Fruit fly (Drosophila melanogaster) whole organism, prepupa: Measurements from ENCODE around the gene CG13360.

Experiments
- Blimp-1 ChIP-seq: fragments of 200-800 bp; sonication (Bioruptor generic); optimal IDR thresholded peaks from 3 replicates; lab custom pipeline; 2017; ENCODE audit warnings: missing biosample characterization, missing genetic modification characterization, mild to moderate bottlenecking, moderate library complexity, missing genetic modification reagents
- CG10669 ChIP-seq: fragments of 200-800 bp; sonication (Bioruptor generic); optimal IDR thresholded peaks from 3 replicates; lab custom pipeline; 2018; ENCODE audit warnings: missing biosample characterization, mild to moderate bottlenecking, missing genetic modification characterization, moderate library complexity
- CG11294 ChIP-seq: fragments of 200-800 bp; sonication (Bioruptor generic); IDR thresholded peaks from 2 replicates; pipeline ENCODE4 v1.3.6; 2022; ENCODE audit warnings: missing biosample characterization, missing genetic modification characterization
- CG11762 ChIP-seq: fragments of 200-800 bp; sonication (Bioruptor generic); optimal IDR thresholded peaks from 3 replicates; lab custom pipeline; 2016; ENCODE audit warnings: missing biosample characterization, missing genetic modification characterization; ENCODE audit not compliant: insufficient read depth
- CG11902 ChIP-seq: fragments of 200-800 bp; sonication (Bioruptor generic); optimal IDR thresholded peaks from 3 replicates; lab custom pipeline; 2016; ENCODE audit warnings: missing biosample characterization, missing genetic modification characterization
- CG15336 ChIP-seq: fragments of 200-800 bp; sonication (Bioruptor generic); IDR thresholded peaks from 2 replicates; pipeline ENCODE4 v1.3.6; 2022; ENCODE audit warnings: missing biosample characterization, missing genetic modification characterization
- CG1621 ChIP-seq: fragments of 200-800 bp; sonication (Bioruptor generic); optimal IDR thresholded peaks from 3 replicates; lab custom pipeline; 2018; ENCODE audit warnings: missing biosample characterization, mild to moderate bottlenecking, missing genetic modification characterization
- CG16779 ChIP-seq: fragments of 200-800 bp; sonication (Bioruptor generic); optimal IDR thresholded peaks from 3 replicates; lab custom pipeline; 2017; ENCODE audit warnings: missing biosample characterization, mild to moderate bottlenecking, missing genetic modification characterization
- CG3032 ChIP-seq: fragments of 200-800 bp; optimal IDR thresholded peaks from 2 replicates; lab custom pipeline; 2019; ENCODE audit warnings: missing biosample characterization, mild to moderate bottlenecking, missing genetic modification characterization, moderate library complexity
- CG31627 ChIP-seq: fragments of 200-800 bp; sonication (Bioruptor generic); optimal IDR thresholded peaks from 3 replicates; lab custom pipeline; 2016; ENCODE audit warnings: missing biosample characterization, missing genetic modification characterization
- CG3919 ChIP-seq: fragments of 200-800 bp; sonication (Bioruptor generic); optimal IDR thresholded peaks from 3 replicates; lab custom pipeline; 2016; ENCODE audit warnings: missing biosample characterization, missing genetic modification characterization
- CG4318 ChIP-seq: fragments of 200-800 bp; sonication (Bioruptor generic); optimal IDR thresholded peaks from 3 replicates; lab custom pipeline; 2017; ENCODE audit warnings: missing biosample characterization, mild to moderate bottlenecking, missing genetic modification characterization
- CG6163 ChIP-seq: fragments of 200-800 bp; sonication (Bioruptor generic); IDR thresholded peaks from 3 replicates; pipeline ENCODE4 v1.3.6; 2022; ENCODE audit warnings: missing biosample characterization, missing genetic modification characterization
- CG6276 ChIP-seq: fragments of 200-800 bp; sonication (Bioruptor generic); optimal IDR thresholded peaks from 2 replicates; lab custom pipeline; 2017; ENCODE audit warnings: missing biosample characterization, mild to moderate bottlenecking, missing genetic modification characterization
- CG6792 ChIP-seq: fragments of 200-800 bp; sonication (Bioruptor generic); optimal IDR thresholded peaks from 3 replicates; lab custom pipeline; 2016; ENCODE audit warnings: missing biosample characterization, missing genetic modification characterization
- CG6854 ChIP-seq: fragments of 200-800 bp; sonication (Bioruptor generic); optimal IDR thresholded peaks from 2 replicates; lab custom pipeline; 2017; ENCODE audit warnings: missing biosample characterization, mild to moderate bottlenecking, missing genetic modification characterization
- CG8119 ChIP-seq: fragments of 200-800 bp; sonication (Bioruptor generic); IDR thresholded peaks from 3 replicates; pipeline ENCODE4 v1.3.6; 2022; ENCODE audit warnings: missing biosample characterization, missing genetic modification characterization
- CG8319 ChIP-seq: fragments of 200-800 bp; sonication (Bioruptor generic); optimal IDR thresholded peaks from 3 replicates; lab custom pipeline; 2016; ENCODE audit warnings: missing biosample characterization, missing genetic modification characterization
- CG8632 ChIP-seq: fragments of 200-800 bp; sonication (Bioruptor generic); optimal IDR thresholded peaks from 3 replicates; lab custom pipeline; 2016; ENCODE audit warnings: missing biosample characterization, missing genetic modification characterization
- CG9139 ChIP-seq: fragments of 200-800 bp; sonication (Bioruptor generic); optimal IDR thresholded peaks from 3 replicates; lab custom pipeline; 2017; ENCODE audit warnings: missing biosample characterization, mild to moderate bottlenecking, missing genetic modification characterization
- Eip75B ChIP-seq: fragments of 200-800 bp; sonication (Bioruptor generic); optimal IDR thresholded peaks from 3 replicates; lab custom pipeline; 2016; ENCODE audit warnings: missing biosample characterization, missing genetic modification characterization
- Eip78C ChIP-seq: fragments of 200-800 bp; sonication (Bioruptor generic); peaks from one replicate; lab custom pipeline; 2016; ENCODE audit warnings: missing biosample characterization, missing genetic modification characterization
- Eip93F ChIP-seq: fragments of 200-800 bp; sonication (Bioruptor generic); optimal IDR thresholded peaks from 2 replicates; lab custom pipeline; 2016; ENCODE audit warnings: missing biosample characterization, mild to moderate bottlenecking, missing genetic modification characterization
- Ets21C ChIP-seq: fragments of 200-800 bp; sonication (Bioruptor generic); optimal IDR thresholded peaks from 3 replicates; lab custom pipeline; 2016; ENCODE audit warnings: missing biosample characterization, missing genetic modification characterization
- Ets96B ChIP-seq: fragments of 200-800 bp; optimal IDR thresholded peaks from 2 replicates; lab custom pipeline; 2019; ENCODE audit warnings: missing biosample characterization, mild to moderate bottlenecking, missing genetic modification characterization, moderate library complexity
- Gug ChIP-seq: fragments of 200-800 bp; sonication (Bioruptor generic); IDR thresholded peaks from 2 replicates; pipeline ENCODE4 v1.3.6; 2022; ENCODE audit warnings: missing biosample characterization, missing genetic modification characterization
- Hr38 ChIP-seq: sonication (Bioruptor generic); optimal IDR thresholded peaks from 2 replicates; lab custom pipeline; 2016; ENCODE audit warnings: missing biosample characterization, missing genetic modification characterization
- Hr39 ChIP-seq: fragments of 200-800 bp; sonication (Bioruptor generic); optimal IDR thresholded peaks from 2 replicates; lab custom pipeline; 2016; ENCODE audit warnings: missing biosample characterization, missing genetic modification characterization
- Hr4 ChIP-seq: fragments of 200-800 bp; sonication (Bioruptor generic); optimal IDR thresholded peaks from 3 replicates; lab custom pipeline; 2016; ENCODE audit warnings: missing biosample characterization, missing genetic modification characterization
- Lpt ChIP-seq: fragments of 200-800 bp; sonication (Bioruptor generic); optimal IDR thresholded peaks from 3 replicates; lab custom pipeline; 2016; ENCODE audit warnings: missing biosample characterization, missing genetic modification characterization
- Met ChIP-seq: fragments of 200-800 bp; sonication (Bioruptor generic); optimal IDR thresholded peaks from 3 replicates; lab custom pipeline; 2016; ENCODE audit warnings: missing biosample characterization, missing genetic modification characterization
- OdsH ChIP-seq: fragments of 200-800 bp; sonication (Bioruptor generic); optimal IDR thresholded peaks from 3 replicates; lab custom pipeline; 2016; ENCODE audit warnings: missing biosample characterization, missing genetic modification characterization
- Smox ChIP-seq: fragments of 200-800 bp; sonication (Bioruptor generic); optimal IDR thresholded peaks from 3 replicates; lab custom pipeline; 2016; ENCODE audit warnings: missing biosample characterization, missing genetic modification characterization
- Sox102F ChIP-seq: fragments of 200-800 bp; sonication (Bioruptor generic); optimal IDR thresholded peaks from 2 replicates; lab custom pipeline; 2016; ENCODE audit warnings: missing biosample characterization, mild to moderate bottlenecking, missing genetic modification characterization
- Sox14 ChIP-seq: fragments of 200-800 bp; sonication (Bioruptor generic); optimal IDR thresholded peaks from 3 replicates; lab custom pipeline; 2016; ENCODE audit warnings: missing biosample characterization, missing genetic modification characterization
- Sox15 ChIP-seq: fragments of 200-800 bp; sonication (Bioruptor generic); optimal IDR thresholded peaks from 3 replicates; lab custom pipeline; 2016; ENCODE audit warnings: missing biosample characterization, missing genetic modification characterization
- achi ChIP-seq: fragments of 200-800 bp; sonication (Bioruptor generic); optimal IDR thresholded peaks from 3 replicates; lab custom pipeline; 2016; ENCODE audit warnings: missing biosample characterization, missing genetic modification characterization
- acj6 ChIP-seq: fragments of 200-800 bp; sonication (Bioruptor generic); optimal IDR thresholded peaks from 3 replicates; lab custom pipeline; 2016; ENCODE audit warnings: missing biosample characterization, missing genetic modification characterization
- cyc ChIP-seq: fragments of 200-800 bp; sonication (Bioruptor generic); optimal IDR thresholded peaks from 3 replicates; lab custom pipeline; 2016; ENCODE audit warnings: missing biosample characterization, missing genetic modification characterization
- dac ChIP-seq: fragments of 200-800 bp; sonication (Bioruptor generic); optimal IDR thresholded peaks from 2 replicates; lab custom pipeline; 2017; ENCODE audit warnings: missing biosample characterization, mild to moderate bottlenecking, missing genetic modification characterization
- dsx ChIP-seq: fragments of 200-800 bp; optimal IDR thresholded peaks from 3 replicates; lab custom pipeline; 2019; ENCODE audit warnings: missing biosample characterization, mild to moderate bottlenecking, missing genetic modification characterization, moderate library complexity; ENCODE audit not compliant: poor library complexity, severe bottlenecking
- eg ChIP-seq: fragments of 200-800 bp; sonication (Bioruptor generic); IDR thresholded peaks from 3 replicates; pipeline ENCODE4 v1.3.6; 2022; ENCODE audit warnings: missing biosample characterization, missing genetic modification characterization
- fd59A ChIP-seq: fragments of 200-800 bp; sonication (Bioruptor generic); optimal IDR thresholded peaks from 2 replicates; lab custom pipeline; 2017; ENCODE audit warnings: missing biosample characterization, mild to moderate bottlenecking, missing genetic modification characterization, missing genetic modification reagents
- fd85E ChIP-seq: fragments of 200-800 bp; sonication (Bioruptor generic); optimal IDR thresholded peaks from 3 replicates; lab custom pipeline; 2016; ENCODE audit warnings: missing biosample characterization, missing genetic modification characterization
- fkh ChIP-seq: fragments of 200-800 bp; sonication (Bioruptor generic); optimal IDR thresholded peaks from 3 replicates; lab custom pipeline; 2017; ENCODE audit warnings: missing biosample characterization, mild to moderate bottlenecking, missing genetic modification characterization, moderate library complexity
- lz ChIP-seq: fragments of 200-800 bp; sonication (Bioruptor generic); optimal IDR thresholded peaks from 3 replicates; lab custom pipeline; 2016; ENCODE audit warnings: missing biosample characterization, missing genetic modification characterization
- net ChIP-seq: fragments of 200-800 bp; sonication (Bioruptor generic); optimal IDR thresholded peaks from 3 replicates; lab custom pipeline; 2016; ENCODE audit warnings: missing biosample characterization, missing genetic modification characterization
- pdm3 ChIP-seq: fragments of 200-800 bp; sonication (Bioruptor generic); optimal IDR thresholded peaks from 3 replicates; lab custom pipeline; 2016; ENCODE audit warnings: missing biosample characterization, missing genetic modification characterization
- spab ChIP-seq: fragments of 200-800 bp; sonication (Bioruptor generic); optimal IDR thresholded peaks from 2 replicates; lab custom pipeline; 2017; ENCODE audit warnings: missing biosample characterization, mild to moderate bottlenecking, missing genetic modification characterization, missing genetic modification reagents
- ss ChIP-seq, 2 experiments: fragments of 200-800 bp; sonication (Bioruptor generic); optimal IDR thresholded peaks; 2 replicates in 1 of 2; 3 replicates in 1 of 2; lab custom pipeline; 2017 to 2018; ENCODE audit warnings: mild to moderate bottlenecking in 2 of 2, missing biosample characterization in 2 of 2, missing genetic modification characterization in 2 of 2, moderate library complexity in 1 of 2
- svp ChIP-seq: fragments of 200-800 bp; sonication (Bioruptor generic); peaks from one replicate; lab custom pipeline; 2016; ENCODE audit warnings: missing biosample characterization, missing genetic modification characterization
- topi ChIP-seq: fragments of 200-800 bp; sonication (Bioruptor generic); optimal IDR thresholded peaks from 3 replicates; lab custom pipeline; 2016; ENCODE audit warnings: missing biosample characterization, missing genetic modification characterization

Gene CG13360

dm6 chrX:769639-770124, 20.2 kb downstream of the CG13360 start, which contains the start of gene fz3:
TSS of gene fz3 (plus strand) at chrX:769945.
- TF ChIP-seq CG16779 (tag; lab: Kevin White, UChicago) (peak; percentile 24), Gug (GFP tag; lab: Robert Waterston, UW) (no peak), fkh (no peak), CG15336 (GFP tag; lab: Robert Waterston, UW) (peak; percentile 74), CG11902 (GFP tag; lab: Kevin White, UChicago) (peak; percentile 44), CG10669 (GFP tag; lab: Kevin White, UChicago) (peak; percentile 73), CG1621 (tag; lab: Kevin White, UChicago) (peak; percentile 72), eg (peak; percentile 67), ss (GFP tag; optimal IDR thresholded peaks at IDR 0.05; lab: Kevin White, UChicago) (peak; percentile 47 to 76), Sox14 (peak; percentile 76), Hr39 (GFP tag; lab: Kevin White, UChicago) (peak; percentile 74), CG3919 (peak; percentile 76), Ets21C (GFP tag; lab: Kevin White, UChicago) (peak; percentile 65), topi (GFP tag; lab: Kevin White, UChicago) (peak; percentile 86), CG4318 (GFP tag; lab: Kevin White, UChicago) (peak; percentile 28), CG3032 (tag; lab: Kevin White, UChicago) (peak; percentile 66), Sox102F (GFP tag; lab: Kevin White, UChicago) (peak; percentile 86), dsx (peak; percentile 73), CG8119 (GFP tag; lab: Robert Waterston, UW) (peak; percentile 64; the same call in 2 of the 3 replicates), CG6854 (GFP tag; lab: Kevin White, UChicago) (peak; percentile 60), Hr4 (peak; percentile 55), CG8319 (peak; percentile 31), fd85E (GFP tag; lab: Kevin White, UChicago) (no peak), dac (GFP tag; lab: Kevin White, UChicago) (peak; percentile 62), CG31627 (GFP tag; lab: Kevin White, UChicago) (peak; percentile 61), Sox15 (GFP tag; lab: Kevin White, UChicago) (no peak), CG11294 (GFP tag; lab: Robert Waterston, UW) (no peak), Ets96B (tag; lab: Kevin White, UChicago) (peak; percentile 70), CG6792 (GFP tag; lab: Kevin White, UChicago) (peak; percentile 66), lz (GFP tag; lab: Kevin White, UChicago) (peak; percentile 81), Blimp-1 (GFP tag; lab: Kevin White, UChicago) (peak; percentile 15), spab (GFP tag; lab: Kevin White, UChicago) (peak; percentile 36), fd59A (GFP tag; lab: Kevin White, UChicago) (peak; percentile 47), Smox (GFP tag; lab: Kevin White, UChicago) (peak; percentile 73), Eip78C (GFP tag; lab: Kevin White, UChicago) (peak; percentile 94), cyc (peak; percentile 71), svp (GFP tag; lab: Kevin White, UChicago) (peak; percentile 89), Lpt (peak; percentile 32), net (peak; percentile 76), achi (GFP tag; lab: Kevin White, UChicago) (peak; percentile 64), acj6 (GFP tag; lab: Kevin White, UChicago) (peak; percentile 59), Hr38 (no peak), CG8632 (GFP tag; lab: Kevin White, UChicago) (peak; percentile 63), Eip75B (peak; percentile 80), Met (GFP tag; lab: Kevin White, UChicago) (peak; percentile 82), Eip93F (GFP tag; lab: Kevin White, UChicago) (no peak), CG9139 (GFP tag; lab: Kevin White, UChicago) (peak; percentile 44), CG11762 (GFP tag; lab: Kevin White, UChicago) (peak; percentile 40), CG6276 (GFP tag; lab: Kevin White, UChicago) (peak; percentile 58), pdm3 (GFP tag; lab: Kevin White, UChicago) (peak; percentile 76), CG6163 (GFP tag; lab: Robert Waterston, UW) (peak; percentile 80), OdsH (GFP tag; lab: Kevin White, UChicago) (peak; percentile 70)
